Fruit fly (Drosophila melanogaster) whole organism, embryonic: ENCODE results near the gene Polr1F.

Experiments used
- Ada2b ChIP-seq: fragments of 200-800 bp; sonication (Bioruptor generic); IDR thresholded peaks from 2 replicates; pipeline ENCODE4 v1.3.6; 2022; ENCODE audit warnings: missing biosample characterization, missing genetic modification characterization
- Adf1 ChIP-seq: fragments of 200-800 bp; sonication (Bioruptor generic); IDR thresholded peaks from 2 replicates; pipeline ENCODE4 v1.3.6; 2022; ENCODE audit warnings: missing biosample characterization, missing genetic modification characterization
- Aef1 ChIP-seq: fragments of 200-800 bp; sonication (Bioruptor generic); IDR thresholded peaks from 3 replicates; pipeline ENCODE4 v1.3.6; 2022; ENCODE audit warnings: missing biosample characterization, missing genetic modification characterization
- Atf-2 ChIP-seq: fragments of 200-800 bp; sonication (Bioruptor generic); optimal IDR thresholded peaks from 2 replicates; lab custom pipeline; 2016; ENCODE audit warnings: missing biosample characterization, missing genetic modification characterization
- Awh ChIP-seq: fragments of 200-800 bp; sonication (Bioruptor generic); IDR thresholded peaks from 2 replicates; pipeline ENCODE4, ENCODE4 v1.3.6; 2022; ENCODE audit warnings: missing biosample characterization, missing genetic modification characterization
- B-H2 ChIP-seq: fragments of 200-800 bp; sonication (Bioruptor generic); optimal IDR thresholded peaks from 2 replicates; lab custom pipeline; 2018; ENCODE audit warnings: missing biosample characterization, mild to moderate bottlenecking, missing genetic modification characterization
- CG10543 ChIP-seq: fragments of 200-800 bp; sonication (Bioruptor generic); optimal IDR thresholded peaks from 3 replicates; lab custom pipeline; 2017; ENCODE audit warnings: missing biosample characterization, mild to moderate bottlenecking, missing genetic modification characterization, moderate library complexity
- CG11456 ChIP-seq: fragments of 200-800 bp; sonication (Bioruptor generic); IDR thresholded peaks from 3 replicates; pipeline ENCODE4 v1.3.6; 2022; ENCODE audit warnings: missing biosample characterization, missing genetic modification characterization
- CG11560 ChIP-seq: fragments of 200-800 bp; sonication (Bioruptor generic); IDR thresholded peaks from 3 replicates; pipeline ENCODE4 v1.3.6; 2022; ENCODE audit warnings: missing biosample characterization, missing genetic modification characterization
- CG13296 ChIP-seq: fragments of 200-800 bp; sonication (Bioruptor generic); optimal IDR thresholded peaks from 3 replicates; lab custom pipeline; 2018; ENCODE audit warnings: missing biosample characterization, mild to moderate bottlenecking, missing genetic modification characterization
- CG13894 ChIP-seq: fragments of 200-800 bp; sonication (Bioruptor generic); optimal IDR thresholded peaks from 3 replicates; lab custom pipeline; 2018; ENCODE audit warnings: missing biosample characterization, mild to moderate bottlenecking, missing genetic modification characterization, moderate library complexity
- CG15479 ChIP-seq: fragments of 200-800 bp; sonication (Bioruptor generic); optimal IDR thresholded peaks from 3 replicates; lab custom pipeline; 2019; ENCODE audit warnings: missing biosample characterization, mild to moderate bottlenecking, missing genetic modification characterization, moderate library complexity
- CG17186 ChIP-seq: fragments of 200-800 bp; sonication (Bioruptor generic); optimal IDR thresholded peaks from 3 replicates; lab custom pipeline; 2017; ENCODE audit warnings: missing biosample characterization, missing genetic modification reagents, missing genetic modification characterization
- CG2129 ChIP-seq: fragments of 200-800 bp; sonication (Bioruptor generic); IDR thresholded peaks from 2 replicates; pipeline ENCODE4 v1.3.6; 2022; ENCODE audit warnings: missing biosample characterization, missing genetic modification characterization; ENCODE audit not compliant: partially characterized antibody
- CG2678 ChIP-seq: fragments of 200-800 bp; sonication (Bioruptor generic); optimal IDR thresholded peaks from 3 replicates; lab custom pipeline; 2019; ENCODE audit warnings: missing biosample characterization, mild to moderate bottlenecking, missing genetic modification characterization, moderate library complexity
- CG34376 ChIP-seq: fragments of 200-800 bp; sonication (Bioruptor generic); optimal IDR thresholded peaks from 2 replicates; lab custom pipeline; 2018; ENCODE audit warnings: missing biosample characterization, mild to moderate bottlenecking, missing genetic modification characterization
- CG34422 ChIP-seq: fragments of 200-800 bp; sonication (Bioruptor generic); IDR thresholded peaks from 3 replicates; pipeline ENCODE4 v1.3.6; 2022; ENCODE audit warnings: missing biosample characterization, missing genetic modification characterization
- CG4730 ChIP-seq: fragments of 200-800 bp; sonication (Bioruptor generic); IDR thresholded peaks from 2 replicates; pipeline ENCODE4 v1.3.6; 2022; ENCODE audit warnings: missing biosample characterization, missing genetic modification characterization
- CG9932 ChIP-seq: fragments of 200-800 bp; sonication (Bioruptor generic); IDR thresholded peaks from 2 replicates; pipeline ENCODE4 v1.3.6; 2022; ENCODE audit warnings: missing biosample characterization, missing genetic modification characterization
- D19B ChIP-seq: fragments of 200-800 bp; sonication (Bioruptor generic); optimal IDR thresholded peaks from 2 replicates; lab custom pipeline; 2017; ENCODE audit warnings: missing biosample characterization, mild to moderate bottlenecking, missing genetic modification characterization
- Deaf1 ChIP-seq: fragments of 200-800 bp; optimal IDR thresholded peaks from 3 replicates; lab custom pipeline; 2019; ENCODE audit warnings: missing biosample characterization, mild to moderate bottlenecking, missing genetic modification characterization, moderate library complexity
- GATAe ChIP-seq: fragments of 200-800 bp; sonication (Bioruptor generic); conservative IDR thresholded peaks from 2 replicates; pipeline ENCODE4 v1.3.6; 2022; ENCODE audit warnings: missing biosample characterization, missing genetic modification characterization
- Hr3 ChIP-seq: fragments of 200-800 bp; sonication (Bioruptor generic); optimal IDR thresholded peaks from 3 replicates; lab custom pipeline; 2016; ENCODE audit warnings: missing biosample characterization, missing genetic modification characterization
- Hr51 ChIP-seq, 2 experiments: fragments of 200-800 bp; sonication (Bioruptor generic); optimal IDR thresholded peaks; 2 replicates in 1 of 2; 3 replicates in 1 of 2; lab custom pipeline; 2016 to 2018; ENCODE audit warnings: missing biosample characterization in 2 of 2, missing genetic modification characterization in 2 of 2, mild to moderate bottlenecking in 1 of 2, moderate library complexity in 1 of 2
- Oli ChIP-seq: fragments of 200-800 bp; sonication (Bioruptor generic); optimal IDR thresholded peaks from 2 replicates; lab custom pipeline; 2018; ENCODE audit warnings: missing biosample characterization, mild to moderate bottlenecking, missing genetic modification characterization, moderate library complexity
- Opbp ChIP-seq: fragments of 200-800 bp; sonication (Bioruptor generic); IDR thresholded peaks from 3 replicates; pipeline ENCODE4 v1.3.6; 2022; ENCODE audit warnings: missing biosample characterization, missing genetic modification characterization; ENCODE audit not compliant: partially characterized antibody
- PHDP ChIP-seq: fragments of 200-800 bp; sonication (Bioruptor generic); optimal IDR thresholded peaks from 3 replicates; lab custom pipeline; 2018; ENCODE audit warnings: missing biosample characterization, mild to moderate bottlenecking, missing genetic modification characterization, moderate library complexity
- Pdp1 ChIP-seq, 2 experiments: fragments of 200-800 bp; sonication (Bioruptor generic); optimal IDR thresholded peaks; 3 replicates each; lab custom pipeline; 2016; ENCODE audit warnings: missing biosample characterization in 2 of 2, missing genetic modification characterization in 2 of 2, mild to moderate bottlenecking in 1 of 2, moderate library complexity in 1 of 2
- Poxn ChIP-seq: fragments of 200-800 bp; sonication (Bioruptor generic); IDR thresholded peaks from 2 replicates; pipeline ENCODE4 v1.3.6; 2022; ENCODE audit warnings: missing biosample characterization, missing genetic modification characterization
- TFAM ChIP-seq: fragments of 200-800 bp; sonication (Bioruptor generic); optimal IDR thresholded peaks from 2 replicates; lab custom pipeline; 2017; ENCODE audit warnings: missing biosample characterization, missing genetic modification characterization, inconsistent platforms
- Trl ChIP-seq, 3 experiments: fragments of >200 bp in 2 of 3; fragments of 200-800 bp in 1 of 3; sonication (Bioruptor generic) in 1 of 3; optimal IDR thresholded peaks; 2 replicates in 1 of 3; 3 replicates in 2 of 3; lab custom pipeline; 2016 to 2017; ENCODE audit warnings: missing biosample characterization in 1 of 3, missing genetic modification characterization in 1 of 3
- Vsx1 ChIP-seq: fragments of 200-800 bp; sonication (Bioruptor generic); optimal IDR thresholded peaks from 2 replicates; lab custom pipeline; 2017; ENCODE audit warnings: missing biosample characterization, mild to moderate bottlenecking, missing genetic modification characterization, missing genetic modification reagents
- Xrp1 ChIP-seq: fragments of 200-800 bp; sonication (Bioruptor generic); IDR thresholded peaks from 2 replicates; pipeline ENCODE4 v1.3.6; 2022; ENCODE audit warnings: missing biosample characterization, missing genetic modification characterization
- YL-1 ChIP-seq: fragments of 200-800 bp; sonication (Bioruptor generic); optimal IDR thresholded peaks from 3 replicates; lab custom pipeline; 2017; ENCODE audit warnings: missing biosample characterization, mild to moderate bottlenecking, missing genetic modification characterization
- ap ChIP-seq: fragments of 200-800 bp; sonication (Bioruptor generic); IDR thresholded peaks from 2 replicates; pipeline ENCODE4 v1.3.6; 2022; ENCODE audit warnings: missing biosample characterization, missing genetic modification characterization
- ase ChIP-seq: fragments of 200-800 bp; sonication (Bioruptor generic); IDR thresholded peaks from 3 replicates; pipeline ENCODE4 v1.3.6; 2022; ENCODE audit warnings: missing biosample characterization, missing genetic modification characterization
- chinmo ChIP-seq: fragments of 200-800 bp; sonication (Bioruptor generic); IDR thresholded peaks from 4 replicates; pipeline ENCODE4 v1.3.6; 2022; ENCODE audit warnings: missing biosample characterization, missing genetic modification characterization; ENCODE audit not compliant: partially characterized antibody
- chn ChIP-seq: fragments of 200-800 bp; sonication (Bioruptor generic); optimal IDR thresholded peaks from 2 replicates; lab custom pipeline; 2016; ENCODE audit warnings: missing biosample characterization, missing genetic modification characterization
- cwo ChIP-seq: fragments of 200-800 bp; sonication (Bioruptor generic); optimal IDR thresholded peaks from 3 replicates; lab custom pipeline; 2017; ENCODE audit warnings: missing biosample characterization, missing genetic modification characterization, mild to moderate bottlenecking, moderate library complexity, missing genetic modification reagents
- exex ChIP-seq: fragments of 200-800 bp; sonication (Bioruptor generic); optimal IDR thresholded peaks from 4 replicates; lab custom pipeline; 2018; ENCODE audit warnings: missing biosample characterization, mild to moderate bottlenecking, missing genetic modification characterization, moderate library complexity
- lab ChIP-seq: fragments of 200-800 bp; sonication (Bioruptor generic); optimal IDR thresholded peaks from 3 replicates; lab custom pipeline; 2017; ENCODE audit warnings: missing biosample characterization, missing genetic modification characterization, mild to moderate bottlenecking, moderate library complexity, missing genetic modification reagents
- mirr ChIP-seq: fragments of 200-800 bp; sonication (Bioruptor generic); optimal IDR thresholded peaks from 3 replicates; lab custom pipeline; 2018; ENCODE audit warnings: missing biosample characterization, mild to moderate bottlenecking, missing genetic modification characterization
- ranshi ChIP-seq: fragments of 200-800 bp; sonication (Bioruptor generic); IDR thresholded peaks from 2 replicates; pipeline ENCODE4 v1.3.6; 2022; ENCODE audit warnings: missing biosample characterization, missing genetic modification characterization
- rib ChIP-seq: fragments of 200-800 bp; sonication (Bioruptor generic); IDR thresholded peaks from 2 replicates; pipeline ENCODE4 v1.3.6; 2022; ENCODE audit warnings: missing biosample characterization, missing genetic modification characterization
- so ChIP-seq: fragments of 200-800 bp; sonication (Bioruptor generic); IDR thresholded peaks from 3 replicates; pipeline ENCODE4 v1.3.6; 2022; ENCODE audit warnings: missing biosample characterization, missing genetic modification characterization
- sug ChIP-seq: fragments of 200-800 bp; optimal IDR thresholded peaks from 2 replicates; lab custom pipeline; 2019; ENCODE audit warnings: missing biosample characterization, mild to moderate bottlenecking, missing genetic modification characterization, moderate library complexity

The Polr1F gene

dm6 chr2L:6870777-6871176, 36.9 kb downstream of the Polr1F start:
- TF ChIP-seq sug (peak; percentile 32), Hr3 (GFP tag; lab: Kevin White, UChicago) (no peak), Aef1 (no peak), CG34376 (peak; percentile 44), CG11560 (tag; lab: Robert Waterston, UW) (no peak), lab (peak; percentile 75), Pdp1 (GFP tag; optimal IDR thresholded peaks at IDR 0.05; lab: Kevin White, UChicago) (peak in 1 of 2 experiments; percentile 1), exex (tag; lab: Kevin White, UChicago) (peak; percentile 93), chinmo (GFP tag; lab: Robert Waterston, UW) (0 out of 4 replicates have a peak, but pooled peaks have one; percentile 13), Xrp1 (GFP tag; lab: Robert Waterston, UW) (no peak), CG2129 (GFP tag; lab: Robert Waterston, UW) (no peak)

- no peak for TF ChIP-seq CG9932 (GFP tag; lab: Robert Waterston, UW)
- TF ChIP-seq CG13296 (GFP tag; lab: Kevin White, UChicago), result no peak
- no peak for TF ChIP-seq mirr (GFP tag; lab: Kevin White, UChicago)
- no peak for TF ChIP-seq Hr51 (GFP tag; optimal IDR thresholded peaks at IDR 0.05; lab: Kevin White, UChicago)
- TF ChIP-seq CG34422, result no peak
- peak in 1 of 2 experiments; percentile 16 for TF ChIP-seq Trl (optimal IDR thresholded peaks at IDR 0.05; lab: Kevin White, UChicago)
- TF ChIP-seq Trl (GFP tag; optimal IDR thresholded peaks at IDR 0.05; lab: Kevin White, UChicago), result no peak
- TF ChIP-seq Oli (tag; lab: Kevin White, UChicago), result no peak
These were observed 37.4 kb downstream of the Polr1F start, which contains the start of gene Nha1 for dm6 chr2L:6870289-6870688. TSS of gene Nha1 (minus strand) at chr2L:6870389.

dm6 chr2L:6868178-6868867, 39.3 kb downstream of the Polr1F start:
- TF ChIP-seq cwo (GFP tag; lab: Kevin White, UChicago), result peak; percentile 38
- TF ChIP-seq D19B, result no peak
- peak; percentile 29; the same call in 1 of the 2 replicates for TF ChIP-seq Adf1 (GFP tag; lab: Robert Waterston, UW)
- peak; percentile 98 for TF ChIP-seq Vsx1 (GFP tag; lab: Kevin White, UChicago)
- TF ChIP-seq Opbp (GFP tag; lab: Robert Waterston, UW), result no peak
- no peak for TF ChIP-seq Atf-2 (GFP tag; lab: Kevin White, UChicago)
- TF ChIP-seq sug, result peak; percentile 96
- no peak for TF ChIP-seq chn (GFP tag; lab: Kevin White, UChicago)
- TF ChIP-seq Poxn (GFP tag; lab: Robert Waterston, UW), result no peak
- TF ChIP-seq TFAM (GFP tag; lab: Kevin White, UChicago), result no peak
- no peak for TF ChIP-seq CG4730
- TF ChIP-seq ase (GFP tag; lab: Robert Waterston, UW), result 0 out of 3 replicates have a peak, but pooled peaks have one; percentile 6
- no peak for TF ChIP-seq ranshi
- peak; percentile 48 for TF ChIP-seq CG2678
- TF ChIP-seq CG15479 (GFP tag; lab: Kevin White, UChicago), result no peak
- TF ChIP-seq YL-1 (GFP tag; lab: Kevin White, UChicago), result no peak
- TF ChIP-seq CG13894 (tag; lab: Kevin White, UChicago), result peak; percentile 18
- peak; percentile 90 for TF ChIP-seq GATAe (GFP tag; lab: Robert Waterston, UW)
- TF ChIP-seq rib (GFP tag; lab: Robert Waterston, UW), result peak; percentile 64; the same call in 1 of the 2 replicates
- no peak for TF ChIP-seq Ada2b
- no peak for TF ChIP-seq ap (GFP tag; lab: Robert Waterston, UW)
- TF ChIP-seq CG10543 (GFP tag; lab: Kevin White, UChicago), result peak; percentile 45
- TF ChIP-seq PHDP (tag; lab: Kevin White, UChicago), result peak; percentile 28
- TF ChIP-seq B-H2 (GFP tag; lab: Kevin White, UChicago), result peak; percentile 35
- TF ChIP-seq so (GFP tag; lab: Robert Waterston, UW), result 0 out of 3 replicates have a peak, but pooled peaks have one; percentile 7
- no peak for TF ChIP-seq Awh (GFP tag; lab: Robert Waterston, UW)
- TF ChIP-seq CG17186 (GFP tag; lab: Kevin White, UChicago), result no peak
- TF ChIP-seq CG11456 (GFP tag; lab: Robert Waterston, UW), result 0 out of 3 replicates have a peak, but pooled peaks have one; percentile 30
- peak; percentile 37 for TF ChIP-seq Deaf1
